Fruit fly (Drosophila melanogaster): Measurements from ENCODE around the gene Fim.

DNA sequence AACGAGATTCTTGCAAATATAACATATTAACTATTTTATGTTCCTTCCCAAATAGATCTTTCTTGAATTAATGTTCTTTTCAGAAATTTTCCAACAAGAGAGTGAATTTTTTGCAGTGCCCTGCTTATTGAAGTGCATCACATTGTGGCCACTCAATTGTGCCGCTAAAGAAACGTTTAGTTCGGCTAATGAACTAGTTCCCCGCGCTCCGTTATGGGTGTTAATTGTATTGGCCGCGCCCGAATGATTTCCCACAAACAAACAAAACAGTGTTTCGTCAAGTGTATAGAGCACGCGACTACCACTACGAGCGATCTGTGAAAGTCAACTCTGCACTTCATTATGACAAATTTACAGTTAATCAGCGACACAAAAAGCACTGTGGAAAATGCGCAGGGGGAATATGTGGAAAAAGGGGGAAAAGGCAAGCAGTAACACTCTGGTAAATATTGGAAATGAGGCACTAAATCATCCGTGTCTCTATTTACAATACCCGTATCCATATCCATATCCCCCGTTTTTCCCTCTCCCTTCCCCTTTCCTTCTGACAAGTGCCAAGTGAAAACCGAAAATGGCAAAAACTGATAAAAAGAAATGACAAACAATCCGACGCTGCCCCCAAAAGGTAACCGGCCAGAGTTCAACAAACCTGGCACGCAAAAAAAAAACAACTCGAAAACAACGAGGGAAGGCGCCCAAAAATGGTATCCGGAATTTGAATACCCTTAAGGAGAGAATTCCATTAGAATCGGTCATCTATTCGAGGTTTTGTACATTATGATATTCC, 5.3 kb downstream of the Fim start:
- TF ChIP-seq CG4496 (GFP tag; IDR thresholded peaks at IDR 0.05) (no peak), Pif1B (GFP tag; optimal IDR thresholded peaks at IDR 0.05) (no peak), CG14655 (GFP tag; optimal IDR thresholded peaks at IDR 0.05) (no peak), CG15710 (tag; optimal IDR thresholded peaks at IDR 0.05) (no peak), CG12605 (GFP tag; IDR thresholded peaks at IDR 0.05) (no peak), EcR (GFP tag; optimal IDR thresholded peaks at IDR 0.05) (peak; percentile 60), CG13204 (GFP tag; optimal IDR thresholded peaks at IDR 0.05) (no peak), rn (GFP tag; IDR thresholded peaks at IDR 0.05) (no peak), CG34367 (tag; optimal IDR thresholded peaks at IDR 0.05) (no peak), CG8301 (tag; optimal IDR thresholded peaks at IDR 0.05) (no peak), CG10348 (GFP tag; IDR thresholded peaks at IDR 0.05) (no peak), gl (tag; optimal IDR thresholded peaks at IDR 0.05) (no peak)

Data from whole organism, pupa.